Fruit fly (Drosophila melanogaster) Kc167 (cell line): Measurements from ENCODE around the gene CG9372.

Experiments used
- Sin3A ChIP-seq: fragments of >200 bp; optimal IDR thresholded peaks from 2 replicates; lab custom pipeline; 2018; ENCODE audit warnings: missing external identifiers
- h ChIP-seq: fragments of >200 bp; optimal IDR thresholded peaks from 3 replicates; lab custom pipeline; 2018; ENCODE audit warnings: missing external identifiers
- psq ChIP-seq: fragments of >200 bp; optimal IDR thresholded peaks from 2 replicates; lab custom pipeline; 2017; ENCODE audit warnings: missing external identifiers
- ttk ChIP-seq: sonication (Bioruptor generic); optimal IDR thresholded peaks from 2 replicates; lab custom pipeline; 2017; ENCODE audit warnings: missing external identifiers

DNA sequence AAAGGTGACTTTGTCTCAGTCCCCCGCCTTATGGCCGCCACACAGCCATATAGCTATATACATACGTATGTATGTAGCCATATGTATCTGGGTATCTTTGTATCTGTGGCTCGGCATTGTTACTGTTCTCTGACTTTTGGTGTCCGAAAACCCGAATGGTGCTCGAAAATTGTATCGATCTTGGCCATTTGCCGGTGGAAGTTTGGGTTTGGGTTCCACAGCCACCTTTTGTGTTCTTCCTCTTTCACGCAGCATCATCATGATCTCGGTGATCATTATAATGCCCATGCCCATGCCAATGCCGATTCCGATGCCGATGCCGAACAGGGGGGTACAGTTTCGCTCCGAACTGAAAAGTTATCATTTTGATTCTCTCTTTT lies 48.0 kb upstream of the CG9372 start:
- TF ChIP-seq h (lab: Kevin White, UChicago) (no peak), Sin3A (no peak), psq (no peak), ttk (lab: Kevin White, UChicago) (no peak)
